Worm (Caenorhabditis elegans) whole organism, early embryonic: Measurements from ENCODE around the gene C55C3.73.

Experiments used
- B0310.2 ChIP-seq: sonication (generic microtip); optimal IDR thresholded peaks from 2 replicates; lab custom pipeline; 2016; ENCODE audit warnings: mild to moderate bottlenecking, missing genetic modification characterization, missing compliant biosample characterization
- aly-1 ChIP-seq: sonication (generic microtip); optimal IDR thresholded peaks from 2 replicates; lab custom pipeline; 2016; ENCODE audit warnings: missing genetic modification characterization, missing compliant biosample characterization
- ama-1 ChIP-seq: fragments of 150-350 bp; optimal IDR thresholded peaks from 2 replicates; lab custom pipeline; 2014
- ceh-13 ChIP-seq: fragments of 200-800 bp; sonication (Bioruptor generic); optimal IDR thresholded peaks from 2 replicates; lab custom pipeline; 2018; ENCODE audit warnings: mild to moderate bottlenecking, missing genetic modification characterization, missing compliant biosample characterization
- flt-1 ChIP-seq: fragments of 200-800 bp; sonication (Bioruptor generic); IDR thresholded peaks from 2 replicates; pipeline ENCODE4 v1.3.6; 2022; ENCODE audit warnings: missing genetic modification characterization, missing compliant biosample characterization
- hmbx-1 ChIP-seq: sonication (generic microtip); optimal IDR thresholded peaks from 2 replicates; lab custom pipeline; 2016; ENCODE audit warnings: mild to moderate bottlenecking, missing genetic modification characterization, missing compliant biosample characterization
- hnd-1 ChIP-seq: sonication (generic microtip); optimal IDR thresholded peaks from 2 replicates; lab custom pipeline; 2016; ENCODE audit warnings: missing genetic modification characterization, missing compliant biosample characterization
- pes-1 ChIP-seq: fragments of 200-800 bp; sonication (Bioruptor generic); IDR thresholded peaks from 2 replicates; pipeline ENCODE4 v1.3.6; 2022; ENCODE audit warnings: missing genetic modification reagents, missing genetic modification characterization, missing compliant biosample characterization
- scrt-1 ChIP-seq: fragments of 200-800 bp; sonication (Bioruptor generic); IDR thresholded peaks from 2 replicates; pipeline ENCODE4 v1.3.6; 2022; ENCODE audit warnings: missing genetic modification characterization, missing compliant biosample characterization
- tbx-11 ChIP-seq: fragments of 200-800 bp; sonication (Bioruptor generic); IDR thresholded peaks from 2 replicates; pipeline ENCODE4 v1.3.6; 2022; ENCODE audit warnings: missing genetic modification characterization, missing compliant biosample characterization
- tra-4 ChIP-seq: sonication (generic microtip); optimal IDR thresholded peaks from 2 replicates; lab custom pipeline; 2017; ENCODE audit warnings: missing genetic modification characterization, missing compliant biosample characterization

- TF ChIP-seq ama-1 (lab: Kevin White, UChicago) (no peak), ceh-13 (no peak), tra-4 (tag; lab: Kevin White, UChicago) (no peak), scrt-1 (GFP tag; lab: Robert Waterston, UW) (no peak), flt-1 (GFP tag; lab: Robert Waterston, UW) (no peak), aly-1 (no peak), hmbx-1 (tag; lab: Kevin White, UChicago) (no peak), B0310.2 (no peak), pes-1 (GFP tag; lab: Robert Waterston, UW) (no peak), tbx-11 (GFP tag; lab: Robert Waterston, UW) (no peak), hnd-1 (tag; lab: Kevin White, UChicago) (no peak)
Measured at ce11 chrIV:5708796-5709195, 5.5 kb upstream of the C55C3.73 start, which contains the start of gene C55C3.1.
